Worm (Caenorhabditis elegans): ENCODE measurements around the gene C47D12.5.
A peak's percentile ranks its signal among the peaks of the same experiment; 100 is the strongest.

Gene C47D12.5

DNA sequence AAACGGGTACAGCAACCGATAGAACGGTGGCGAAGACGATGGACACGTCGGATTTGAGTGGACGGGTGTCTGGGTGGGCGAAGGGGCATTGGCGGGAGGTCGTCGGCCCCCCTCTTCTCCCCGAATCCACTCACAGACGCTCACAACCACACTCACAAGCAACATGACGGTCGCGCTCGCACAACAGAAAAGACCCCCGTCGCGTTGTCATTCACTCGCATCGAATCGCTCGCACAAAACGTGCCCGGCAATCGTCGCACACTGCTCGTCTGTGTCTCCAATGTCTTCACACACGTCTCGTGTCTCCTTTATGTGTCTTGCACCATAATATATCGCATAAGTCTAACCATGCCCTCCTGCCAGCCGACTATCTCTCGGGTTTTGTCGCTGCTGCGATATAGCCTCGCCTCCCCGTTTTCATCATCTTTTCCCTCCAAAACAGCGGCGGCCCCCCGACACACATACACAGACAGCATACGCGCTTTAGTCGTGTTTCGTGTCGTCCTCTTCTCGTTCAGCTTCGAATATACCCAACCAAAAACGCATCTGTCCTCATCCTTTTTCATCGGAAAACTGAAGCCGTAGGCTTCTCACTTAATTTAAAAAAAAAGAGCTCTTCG is 50.9 kb downstream of the C47D12.5 start (continued):
- TF ChIP-seq unc-62 (GFP tag; optimal IDR thresholded peaks at IDR 0.05) (peak; percentile 57), lsy-12 (tag; optimal IDR thresholded peaks at IDR 0.05) (peak; percentile 81), nhr-76 (tag; optimal IDR thresholded peaks at IDR 0.05) (no peak), elt-2 (tag; optimal IDR thresholded peaks at IDR 0.05) (peak; percentile 76), ceh-16 (tag; optimal IDR thresholded peaks at IDR 0.05) (no peak), fos-1 (tag; optimal IDR thresholded peaks at IDR 0.05) (peak; percentile 53), nhr-77 (tag; optimal IDR thresholded peaks at IDR 0.05) (no peak), ztf-4 (tag; optimal IDR thresholded peaks at IDR 0.05) (peak; percentile 64), nhr-12 (tag; optimal IDR thresholded peaks at IDR 0.05) (no peak)

DNA sequence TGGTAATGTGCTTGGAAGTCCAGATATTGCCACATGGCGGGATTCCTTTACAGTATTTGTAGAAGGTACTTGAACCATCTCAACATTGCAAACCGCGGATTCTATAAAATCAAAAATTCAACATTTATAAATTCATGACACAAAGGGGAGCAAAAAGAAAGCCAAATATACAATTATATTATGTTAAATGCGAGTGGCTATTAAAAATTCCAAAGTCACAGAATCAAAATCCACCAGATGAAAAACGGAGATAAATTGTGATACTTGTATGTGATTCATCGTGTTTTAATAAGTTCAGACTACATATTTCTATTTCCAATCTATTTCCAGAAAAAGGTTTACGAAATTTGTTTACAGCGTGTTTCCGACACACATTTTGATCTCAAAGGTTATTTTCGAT is 51.6 kb downstream of the C47D12.5 start, which contains the start of gene din-1:
Gene din-1 (minus strand): TSS at position 101 of the 400 bp plus-strand sequence.
- TF ChIP-seq pha-4 (tag; optimal IDR thresholded peaks at IDR 0.05) (peak; percentile 1), ZK546.5 (tag; optimal IDR thresholded peaks at IDR 0.05) (no peak)
